Worm (Caenorhabditis elegans) whole organism, late embryonic: Measurements from ENCODE around the gene M142.5.

Experiments used
- ceh-18 ChIP-seq: sonication (generic microtip); optimal IDR thresholded peaks from 2 replicates; lab custom pipeline; 2016; ENCODE audit warnings: missing genetic modification characterization, missing compliant biosample characterization
- ceh-48 ChIP-seq: sonication (generic microtip); optimal IDR thresholded peaks from 2 replicates; lab custom pipeline; 2016; ENCODE audit warnings: missing genetic modification characterization, inconsistent platforms, missing compliant biosample characterization
- ceh-9 ChIP-seq: sonication (generic microtip); optimal IDR thresholded peaks from 2 replicates; lab custom pipeline; 2016; ENCODE audit warnings: mild to moderate bottlenecking, missing genetic modification characterization, inconsistent platforms, missing compliant biosample characterization
- fax-1 ChIP-seq: sonication (generic microtip); optimal IDR thresholded peaks from 2 replicates; lab custom pipeline; 2016; ENCODE audit warnings: missing genotype, missing genetic modification characterization, missing compliant biosample characterization
- mec-3 ChIP-seq: sonication (generic microtip); optimal IDR thresholded peaks from 2 replicates; lab custom pipeline; 2016; ENCODE audit warnings: borderline replicate concordance, missing genetic modification characterization, missing compliant biosample characterization
- nhr-11 ChIP-seq: fragments of 150-350 bp; optimal IDR thresholded peaks from 2 replicates; lab custom pipeline; 2014; ENCODE audit warnings: missing biosample characterization, missing genetic modification characterization
- pha-2 ChIP-seq: sonication (generic microtip); optimal IDR thresholded peaks from 2 replicates; lab custom pipeline; 2017; ENCODE audit warnings: mild to moderate bottlenecking, missing genetic modification characterization, missing compliant biosample characterization
- pha-4 ChIP-seq: fragments of 150-350 bp; optimal IDR thresholded peaks from 2 replicates; lab custom pipeline; 2018; ENCODE audit warnings: missing biosample characterization, missing genetic modification reagents, missing genetic modification characterization
- pqm-1 ChIP-seq: sonication (generic microtip); optimal IDR thresholded peaks from 2 replicates; lab custom pipeline; 2016; ENCODE audit warnings: missing genetic modification characterization, missing compliant biosample characterization
- ref-2 ChIP-seq: sonication (generic microtip); optimal IDR thresholded peaks from 2 replicates; lab custom pipeline; 2016; ENCODE audit warnings: missing genetic modification characterization, missing compliant biosample characterization
- tbx-2 ChIP-seq: sonication (generic microtip); optimal IDR thresholded peaks from 2 replicates; lab custom pipeline; 2016; ENCODE audit warnings: missing genetic modification characterization, missing compliant biosample characterization
- unc-42 ChIP-seq: sonication (generic microtip); optimal IDR thresholded peaks from 2 replicates; lab custom pipeline; 2016; ENCODE audit warnings: missing genotype, missing genetic modification characterization, missing compliant biosample characterization

DNA sequence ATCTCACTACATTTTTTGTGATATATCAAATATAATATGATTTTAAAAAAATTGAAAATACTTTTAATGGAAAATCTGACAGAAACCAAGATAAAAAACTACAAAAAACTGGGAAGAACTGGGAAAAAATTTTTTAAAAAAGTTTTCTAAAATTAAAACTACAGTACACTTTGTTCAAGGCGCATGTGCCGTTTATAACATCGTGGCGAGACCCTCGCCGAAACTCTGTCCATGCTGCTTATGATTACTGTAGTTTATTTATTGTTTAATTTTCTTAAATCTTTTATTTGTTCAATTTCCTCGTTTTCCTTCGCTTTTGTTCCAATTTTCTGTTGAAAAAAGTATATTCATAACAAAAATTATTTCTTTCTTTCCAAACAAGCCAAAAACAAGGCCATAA lies 49.5 kb upstream of the M142.5 start, which contains the start of gene athp-1:
- TF ChIP-seq ceh-18 (tag; lab: Kevin White, UChicago): no peak
- TF ChIP-seq pha-4 (tag; lab: Kevin White, UChicago): no peak
- no peak for TF ChIP-seq tbx-2 (tag; lab: Kevin White, UChicago)
- no peak for TF ChIP-seq pqm-1 (tag; lab: Kevin White, UChicago)
- no peak for TF ChIP-seq nhr-11
- no peak for TF ChIP-seq fax-1
- TF ChIP-seq ceh-48: no peak
- TF ChIP-seq mec-3 (tag; lab: Kevin White, UChicago): no peak
- TF ChIP-seq unc-42 (tag; lab: Kevin White, UChicago): no peak
- TF ChIP-seq ceh-9 (tag; lab: Kevin White, UChicago): no peak
- TF ChIP-seq pha-2 (tag; lab: Kevin White, UChicago): no peak
- TF ChIP-seq ref-2 (tag; lab: Kevin White, UChicago): no peak
